Worm (Caenorhabditis elegans) whole organism, midembryonic: Measurements from ENCODE around the gene clec-163.

Experiments
- flt-1 ChIP-seq: fragments of 200-800 bp; sonication (Bioruptor generic); IDR thresholded peaks from 2 replicates; pipeline ENCODE4 v1.3.6; 2022; ENCODE audit warnings: missing genetic modification characterization, missing compliant biosample characterization
- ztf-29 ChIP-seq: fragments of 200-800 bp; sonication (Bioruptor generic); IDR thresholded peaks from 2 replicates; pipeline ENCODE4 v1.3.6; 2022; ENCODE audit warnings: missing genetic modification reagents, missing genetic modification characterization, missing compliant biosample characterization

DNA sequence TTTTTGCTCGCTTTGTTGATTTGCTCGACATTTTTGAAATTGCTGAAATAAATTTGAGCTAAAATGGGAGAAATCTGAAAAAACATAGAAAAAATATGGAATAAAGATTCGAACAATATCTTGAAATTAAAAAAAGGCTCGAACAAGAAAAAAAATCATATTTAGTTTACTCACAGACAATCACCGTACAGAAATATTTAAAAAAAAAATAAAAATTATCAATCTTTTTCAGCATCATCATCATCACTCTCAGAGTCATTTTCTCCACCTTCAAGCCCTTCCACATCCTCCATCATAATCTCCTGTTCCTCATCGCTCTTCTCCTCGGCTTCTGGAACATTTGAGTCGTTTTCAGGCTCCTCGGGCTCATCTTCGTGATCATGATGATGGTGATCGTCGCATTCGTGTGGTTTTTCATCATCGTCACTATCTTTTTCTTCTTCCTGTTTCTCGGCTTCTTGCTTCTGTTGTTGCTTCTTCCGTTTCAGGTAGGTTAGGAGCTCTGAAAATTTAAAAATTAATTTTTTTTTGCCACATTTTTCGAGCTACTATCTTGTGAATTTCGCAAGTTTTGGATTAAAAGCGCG, 38.6 kb upstream of the clec-163 start, which contains the start of gene hpl-2:
- no peak for TF ChIP-seq flt-1
- TF ChIP-seq ztf-29 (GFP tag; lab: Robert Waterston, UW): no peak
